Fruit fly (Drosophila melanogaster) S2 (cell line): ENCODE measurements around the gene Rhp.

Experiments
- CG8478 ChIP-seq: fragments of >200 bp; optimal IDR thresholded peaks from 2 replicates; lab custom pipeline; 2018
- CTCF ChIP-seq, 2 experiments: fragments of >200 bp; optimal IDR thresholded peaks; 2 replicates each; lab custom pipeline; 2018

dm6 chrX:15761298-15761640, 27.4 kb upstream of the Rhp start:
- TF ChIP-seq CG8478 (lab: Kevin White, UChicago): no peak
- no peak for TF ChIP-seq CTCF (optimal IDR thresholded peaks at IDR 0.05; lab: Kevin White, UChicago)
